Fruit fly (Drosophila melanogaster) whole organism, wandering third instar larva: Measurements from ENCODE around the gene CG6766.
A peak's percentile ranks its signal among the peaks of the same experiment; 100 is the strongest.

Source experiments
- Abd-B ChIP-seq: fragments of >200 bp; optimal IDR thresholded peaks from 2 replicates; lab custom pipeline; 2017; ENCODE audit warnings: missing biosample characterization, missing genetic modification characterization
- CG32264 ChIP-seq: fragments of 200-800 bp; sonication (Bioruptor generic); optimal IDR thresholded peaks from 2 replicates; lab custom pipeline; 2016; ENCODE audit warnings: missing biosample characterization, missing genetic modification characterization
- CrebA ChIP-seq: fragments of 200-800 bp; sonication (Bioruptor generic); optimal IDR thresholded peaks from 2 replicates; lab custom pipeline; 2016; ENCODE audit warnings: missing biosample characterization, mild to moderate bottlenecking, missing genetic modification characterization, borderline replicate concordance
- Dfd ChIP-seq: fragments of >200 bp; optimal IDR thresholded peaks from 2 replicates; lab custom pipeline; 2017; ENCODE audit warnings: missing biosample characterization, missing genetic modification characterization
- Hnf4 ChIP-seq: fragments of 200-800 bp; sonication (Bioruptor generic); optimal IDR thresholded peaks from 2 replicates; lab custom pipeline; 2016; ENCODE audit warnings: missing biosample characterization, mild to moderate bottlenecking, missing genetic modification characterization
- Hr78 ChIP-seq: fragments of >200 bp; optimal IDR thresholded peaks from 2 replicates; lab custom pipeline; 2017; ENCODE audit warnings: missing biosample characterization, missing genetic modification characterization
- Jra ChIP-seq: sonication (Bioruptor generic); optimal IDR thresholded peaks from 2 replicates; lab custom pipeline; 2016; ENCODE audit warnings: missing biosample characterization, missing genetic modification characterization
- OdsH ChIP-seq: fragments of 200-800 bp; sonication (Bioruptor generic); optimal IDR thresholded peaks from 2 replicates; lab custom pipeline; 2016; ENCODE audit warnings: missing biosample characterization, mild to moderate bottlenecking, missing genetic modification characterization
- br ChIP-seq: fragments of 200-800 bp; sonication (Bioruptor generic); optimal IDR thresholded peaks from 2 replicates; lab custom pipeline; 2016; ENCODE audit warnings: missing biosample characterization, missing genetic modification characterization
- ey ChIP-seq: fragments of 200-800 bp; sonication (Bioruptor generic); optimal IDR thresholded peaks from 2 replicates; lab custom pipeline; 2016; ENCODE audit warnings: missing biosample characterization, missing genetic modification characterization
- h ChIP-seq: fragments of 200-800 bp; sonication (Bioruptor generic); optimal IDR thresholded peaks from 3 replicates; lab custom pipeline; 2016; ENCODE audit warnings: missing biosample characterization, mild to moderate bottlenecking, missing genetic modification characterization
- jim ChIP-seq: fragments of 175-275, 200-325 bp; sonication (Bioruptor generic); optimal IDR thresholded peaks from 2 replicates; lab custom pipeline; 2016; ENCODE audit warnings: missing biosample characterization, mild to moderate bottlenecking, missing genetic modification characterization
- sv ChIP-seq: fragments of 200-800 bp; sonication (Bioruptor generic); optimal IDR thresholded peaks from 3 replicates; lab custom pipeline; 2016; ENCODE audit warnings: missing biosample characterization, missing genetic modification characterization
- usp ChIP-seq: fragments of >200 bp; optimal IDR thresholded peaks from 2 replicates; lab custom pipeline; 2017; ENCODE audit warnings: missing biosample characterization, missing genetic modification characterization

DNA sequence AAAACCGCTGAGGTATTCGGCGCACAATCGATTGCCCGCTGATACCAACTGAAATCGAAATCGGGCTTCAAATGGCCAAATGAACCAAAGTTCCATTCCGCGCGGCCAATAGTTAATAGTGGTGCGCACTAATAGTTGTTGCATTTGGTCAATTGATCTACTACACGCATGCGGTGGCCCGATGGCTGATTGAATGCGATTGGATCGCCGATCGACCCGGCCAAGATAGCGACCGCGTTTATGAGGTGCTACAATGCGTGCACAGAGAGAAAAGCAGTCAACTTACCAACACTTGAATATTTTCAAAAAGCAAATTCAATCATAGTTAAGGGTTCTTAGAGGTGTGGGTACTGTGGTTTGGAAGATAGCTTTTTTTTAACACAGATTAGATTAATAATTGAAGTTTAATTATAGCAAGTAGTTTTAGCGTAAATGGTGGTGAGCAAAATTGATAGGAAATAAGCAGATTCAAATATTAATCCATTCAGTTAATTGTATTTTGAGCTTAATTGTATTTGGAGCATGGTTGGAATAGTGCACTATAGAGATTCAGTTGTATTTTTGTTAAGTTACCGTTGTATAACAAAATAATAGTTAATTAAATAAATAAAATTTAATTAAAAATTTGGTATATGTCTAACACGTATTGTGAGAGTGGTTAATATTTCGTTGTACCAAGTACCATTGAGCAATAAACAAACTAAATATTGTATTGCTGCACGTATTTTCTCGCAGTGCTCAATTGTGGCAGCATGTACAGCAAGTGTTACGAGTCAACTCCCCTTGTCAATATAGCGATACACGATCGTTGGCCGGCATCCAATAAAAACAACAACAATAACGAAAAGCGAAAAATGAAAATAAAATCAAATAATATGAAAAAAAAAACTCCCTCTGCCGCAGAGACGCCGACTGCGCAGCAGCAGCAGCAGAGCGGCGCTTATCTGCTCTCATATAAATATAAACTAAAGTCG, 13.7 kb downstream of the CG6766 start:
- TF ChIP-seq sv (GFP tag; lab: Kevin White, UChicago): peak; percentile 3
- TF ChIP-seq usp (GFP tag; lab: Kevin White, UChicago): no peak
- TF ChIP-seq ey (GFP tag; lab: Kevin White, UChicago): peak; percentile 68
- no peak for TF ChIP-seq Jra (GFP tag; lab: Kevin White, UChicago)
- no peak for TF ChIP-seq Hr78
- TF ChIP-seq OdsH (GFP tag; lab: Kevin White, UChicago): peak; percentile 59
- TF ChIP-seq Dfd: no peak
- TF ChIP-seq br (GFP tag; lab: Kevin White, UChicago): peak; percentile 61
- TF ChIP-seq CrebA (GFP tag; lab: Kevin White, UChicago): no peak
- TF ChIP-seq jim (GFP tag; lab: Kevin White, UChicago): no peak
- TF ChIP-seq CG32264: peak; percentile 2
- peak; percentile 36 for TF ChIP-seq h
- peak; percentile 62 for TF ChIP-seq Hnf4
- TF ChIP-seq Abd-B (GFP tag; lab: Kevin White, UChicago): no peak
